Worm (Caenorhabditis elegans) whole organism, L1 larva: Measurements from ENCODE around the gene pri-1.

ENCODE experiments used
- C34B4.2 ChIP-seq: sonication (generic microtip); optimal IDR thresholded peaks from 2 replicates; lab custom pipeline; 2017; ENCODE audit warnings: mild to moderate bottlenecking, missing genetic modification characterization, missing compliant biosample characterization
- F16B12.6 ChIP-seq: fragments of 150-350 bp; optimal IDR thresholded peaks from 2 replicates; lab custom pipeline; 2014; ENCODE audit warnings: missing biosample characterization, missing genetic modification characterization
- aha-1 ChIP-seq: fragments of 150-350 bp; optimal IDR thresholded peaks from 2 replicates; lab custom pipeline; 2014; ENCODE audit warnings: missing biosample characterization, missing genetic modification characterization
- alr-1 ChIP-seq: fragments of 200-800 bp; sonication (Bioruptor generic); optimal IDR thresholded peaks from 2 replicates; lab custom pipeline; 2018; ENCODE audit warnings: borderline replicate concordance, mild to moderate bottlenecking, missing genetic modification characterization, missing compliant biosample characterization
- ceh-90 ChIP-seq: sonication (generic microtip); optimal IDR thresholded peaks from 2 replicates; lab custom pipeline; 2016; ENCODE audit warnings: missing genetic modification characterization, missing compliant biosample characterization
- dpl-1 ChIP-seq, 3 experiments: fragments of 150-350 bp in 2 of 3; sonication (generic microtip) in 1 of 3; optimal IDR thresholded peaks; 2 replicates each; lab custom pipeline; 2014 to 2017; ENCODE audit warnings: missing biosample characterization in 3 of 3, missing genetic modification characterization in 3 of 3, missing genetic modification reagents in 3 of 3
- dsc-1 ChIP-seq: sonication (generic microtip); optimal IDR thresholded peaks from 2 replicates; lab custom pipeline; 2016; ENCODE audit warnings: mild to moderate bottlenecking, missing genetic modification characterization, missing compliant biosample characterization
- efl-1 ChIP-seq, 4 experiments: fragments of 150-350 bp; optimal IDR thresholded peaks in 3 of 4; peaks in 1 of 4; 1 replicate in 1 of 4; 2 replicates in 3 of 4; lab custom pipeline; 2014; ENCODE audit warnings: missing biosample characterization in 2 of 4, missing genetic modification characterization in 2 of 4, missing genetic modification reagents in 2 of 4
- fkh-4 ChIP-seq: sonication (generic microtip); optimal IDR thresholded peaks from 2 replicates; lab custom pipeline; 2016; ENCODE audit warnings: missing compliant biosample characterization, missing genetic modification characterization, borderline replicate concordance
- fkh-8 ChIP-seq: sonication (generic microtip); optimal IDR thresholded peaks from 2 replicates; lab custom pipeline; 2016; ENCODE audit warnings: mild to moderate bottlenecking, missing genetic modification characterization, missing compliant biosample characterization
- hpl-2 ChIP-seq: fragments of 150-350 bp; optimal IDR thresholded peaks from 2 replicates; lab custom pipeline; 2014; ENCODE audit warnings: missing biosample characterization, missing genetic modification reagents, missing genetic modification characterization
- irx-1 ChIP-seq: sonication (generic microtip); optimal IDR thresholded peaks from 2 replicates; lab custom pipeline; 2016; ENCODE audit warnings: missing genetic modification characterization, missing compliant biosample characterization
- isw-1 ChIP-seq: fragments of 200-800 bp; sonication (Bioruptor generic); IDR thresholded peaks from 2 replicates; pipeline ENCODE4 v1.3.6; 2022; ENCODE audit warnings: missing genetic modification characterization, missing compliant biosample characterization
- lin-14 ChIP-seq: fragments of 200-800 bp; sonication (Bioruptor generic); optimal IDR thresholded peaks from 2 replicates; lab custom pipeline; 2018; ENCODE audit warnings: mild to moderate bottlenecking, missing genetic modification characterization, moderate library complexity, missing compliant biosample characterization
- lin-35 ChIP-seq, 2 experiments: fragments of 150-350 bp; optimal IDR thresholded peaks; 2 replicates each; lab custom pipeline; 2014; ENCODE audit warnings: missing biosample characterization in 2 of 2, missing genetic modification characterization in 2 of 2, missing genetic modification reagents in 2 of 2
- mdl-1 ChIP-seq, 2 experiments: fragments of 150-350 bp; optimal IDR thresholded peaks; 2 replicates each; lab custom pipeline; 2014 to 2017; ENCODE audit warnings: missing biosample characterization in 2 of 2, missing genetic modification characterization in 2 of 2, inconsistent platforms in 1 of 2
- mef-2 ChIP-seq: fragments of 150-350 bp; optimal IDR thresholded peaks from 2 replicates; lab custom pipeline; 2014; ENCODE audit warnings: missing biosample characterization, missing genetic modification characterization
- mep-1 ChIP-seq: fragments of 150-350 bp; optimal IDR thresholded peaks from 2 replicates; lab custom pipeline; 2014; ENCODE audit warnings: missing biosample characterization, missing genetic modification characterization
- nhr-11 ChIP-seq: fragments of 150-350 bp; optimal IDR thresholded peaks from 2 replicates; lab custom pipeline; 2014; ENCODE audit warnings: missing biosample characterization, missing genetic modification characterization
- nhr-12 ChIP-seq: sonication (generic microtip); optimal IDR thresholded peaks from 2 replicates; lab custom pipeline; 2017; ENCODE audit warnings: missing biosample characterization, missing genetic modification characterization
- nhr-19 ChIP-seq: fragments of 200-800 bp; sonication (Bioruptor generic); conservative IDR thresholded peaks from 2 replicates; pipeline ENCODE4 v1.3.6; 2022; ENCODE audit warnings: missing genetic modification characterization, missing compliant biosample characterization
- nhr-20 ChIP-seq: sonication (generic microtip); optimal IDR thresholded peaks from 2 replicates; lab custom pipeline; 2016; ENCODE audit warnings: mild to moderate bottlenecking, missing genetic modification characterization, missing compliant biosample characterization
- nhr-71 ChIP-seq: sonication (generic microtip); optimal IDR thresholded peaks from 2 replicates; lab custom pipeline; 2016; ENCODE audit warnings: mild to moderate bottlenecking, missing genetic modification characterization, moderate library complexity, missing compliant biosample characterization
- nhr-77 ChIP-seq: fragments of 150-350 bp; optimal IDR thresholded peaks from 2 replicates; lab custom pipeline; 2014; ENCODE audit warnings: missing biosample characterization, missing genetic modification characterization
- nhr-84 ChIP-seq: sonication (generic microtip); optimal IDR thresholded peaks from 2 replicates; lab custom pipeline; 2017; ENCODE audit warnings: missing biosample characterization, missing genetic modification characterization
- nhr-85 ChIP-seq: sonication (generic microtip); peaks from one replicate; lab custom pipeline; 2016; ENCODE audit warnings: missing genetic modification characterization, inconsistent platforms, missing compliant biosample characterization
- pax-3 ChIP-seq: fragments of 200-800 bp; sonication (Bioruptor generic); optimal IDR thresholded peaks from 2 replicates; lab custom pipeline; 2018; ENCODE audit warnings: mild to moderate bottlenecking, missing genetic modification characterization, moderate library complexity, missing compliant biosample characterization
- rnt-1 ChIP-seq: sonication (generic microtip); optimal IDR thresholded peaks from 2 replicates; lab custom pipeline; 2016; ENCODE audit warnings: mild to moderate bottlenecking, missing genetic modification characterization, moderate library complexity, missing compliant biosample characterization
- swsn-7 ChIP-seq: sonication (generic microtip); optimal IDR thresholded peaks from 2 replicates; lab custom pipeline; 2016; ENCODE audit warnings: missing genetic modification characterization, missing compliant biosample characterization
- tbx-2 ChIP-seq: sonication (generic microtip); optimal IDR thresholded peaks from 2 replicates; lab custom pipeline; 2016; ENCODE audit warnings: missing genetic modification characterization, missing compliant biosample characterization
- tlp-1 ChIP-seq: fragments of 150-350 bp; optimal IDR thresholded peaks from 2 replicates; lab custom pipeline; 2014; ENCODE audit warnings: missing biosample characterization, missing genetic modification characterization
- unc-62 ChIP-seq: fragments of 150-350 bp; optimal IDR thresholded peaks from 2 replicates; lab custom pipeline; 2014; ENCODE audit warnings: missing biosample characterization, missing genetic modification reagents, missing genetic modification characterization
- unc-86 ChIP-seq: sonication (generic microtip); optimal IDR thresholded peaks from 2 replicates; lab custom pipeline; 2016; ENCODE audit warnings: missing genetic modification characterization, missing compliant biosample characterization
- vab-15 ChIP-seq: sonication (generic microtip); optimal IDR thresholded peaks from 2 replicates; lab custom pipeline; 2017; ENCODE audit warnings: missing genotype, mild to moderate bottlenecking, missing genetic modification characterization, missing compliant biosample characterization
- zag-1 ChIP-seq: fragments of 150-350 bp; optimal IDR thresholded peaks from 2 replicates; lab custom pipeline; 2014; ENCODE audit warnings: missing biosample characterization, missing genetic modification characterization
- ztf-11 ChIP-seq, 2 experiments: sonication (generic microtip); optimal IDR thresholded peaks; 2 replicates each; lab custom pipeline; 2016 to 2017; ENCODE audit warnings: missing genetic modification characterization in 2 of 2, missing biosample characterization in 1 of 2, missing compliant biosample characterization in 1 of 2

Gene pri-1

ce11 chrIII:9662266-9662959 is 48.3 kb upstream of the pri-1 start:
- TF ChIP-seq mep-1 = peak; percentile 1
- TF ChIP-seq mef-2 (tag; lab: Kevin White, UChicago) = no peak
- TF ChIP-seq rnt-1 (tag; lab: Kevin White, UChicago) = peak; percentile 62
- peak; percentile 70 for TF ChIP-seq nhr-20 (tag; lab: Kevin White, UChicago)
- TF ChIP-seq zag-1 (tag; lab: Kevin White, UChicago) = no peak
- TF ChIP-seq nhr-85 (tag; lab: Kevin White, UChicago) = peak; percentile 48
- TF ChIP-seq lin-14 (GFP tag; lab: Kevin White, UChicago) = peak; percentile 68
- peak; percentile 54 for TF ChIP-seq nhr-71 (tag; lab: Kevin White, UChicago)
- TF ChIP-seq nhr-19 = peak; percentile 40
- no peak for TF ChIP-seq nhr-11
- TF ChIP-seq, all 84 proteins: peak for 7

ce11 chrIII:9661119-9661518 is 47.0 kb upstream of the pri-1 start:
- TF ChIP-seq lin-14 (GFP tag; lab: Kevin White, UChicago) (peak; percentile 30), nhr-19 (peak; percentile 56), efl-1 (optimal IDR thresholded peaks at IDR 0.05; lab: Kevin White, UChicago) (no peak), efl-1 (GFP tag; optimal IDR thresholded peaks at IDR 0.05 in 1 of 2; lab: Kevin White, UChicago) (peak in 1 of 2 experiments; percentile 38), nhr-85 (tag; lab: Kevin White, UChicago) (peak; percentile 39), nhr-84 (tag; lab: Kevin White, UChicago) (no peak), dpl-1 (GFP tag; optimal IDR thresholded peaks at IDR 0.05; lab: Kevin White, UChicago) (no peak), nhr-71 (tag; lab: Kevin White, UChicago) (no peak), dsc-1 (peak; percentile 28), nhr-20 (tag; lab: Kevin White, UChicago) (peak; percentile 24)

DNA sequence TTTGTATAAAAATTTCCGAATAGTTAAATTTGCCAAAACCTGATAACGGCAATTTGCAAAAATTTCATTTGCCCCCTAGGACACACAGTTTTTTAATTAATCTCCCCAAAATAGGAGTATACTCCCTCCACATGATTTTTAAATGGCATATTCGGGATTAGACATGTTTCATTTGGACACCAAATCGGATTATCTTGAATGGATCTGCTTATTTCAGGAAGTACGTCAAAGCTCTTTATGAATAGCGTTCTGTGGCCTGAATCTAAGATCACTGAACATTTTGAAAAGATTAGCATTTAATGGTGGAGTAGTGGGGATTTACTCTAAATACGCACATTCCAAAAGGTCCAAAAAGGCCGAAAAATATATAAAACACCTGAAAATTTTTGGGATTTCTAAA is 44.5 kb upstream of the pri-1 start:
- TF ChIP-seq dsc-1 = peak; percentile 94
- TF ChIP-seq zag-1 (tag; lab: Kevin White, UChicago) = no peak
- TF ChIP-seq pax-3 = peak; percentile 53
- no peak for TF ChIP-seq ztf-11 (tag; optimal IDR thresholded peaks at IDR 0.05; lab: Kevin White, UChicago)
- TF ChIP-seq mef-2 (tag; lab: Kevin White, UChicago) = no peak
- no peak for TF ChIP-seq nhr-77 (tag; lab: Kevin White, UChicago)
- peak; percentile 30 for TF ChIP-seq fkh-8 (tag; lab: Kevin White, UChicago)
- TF ChIP-seq mdl-1 (tag; optimal IDR thresholded peaks at IDR 0.05; lab: Kevin White, UChicago) = no peak
- no peak for TF ChIP-seq ceh-90 (tag; lab: Kevin White, UChicago)
- no peak for TF ChIP-seq nhr-71 (tag; lab: Kevin White, UChicago)
- no peak for TF ChIP-seq isw-1 (GFP tag; lab: Robert Waterston, UW)
- no peak for TF ChIP-seq swsn-7
- TF ChIP-seq alr-1 (tag; lab: Kevin White, UChicago) = no peak
- no peak for TF ChIP-seq unc-86
- no peak for TF ChIP-seq C34B4.2

- TF ChIP-seq F16B12.6 = no peak
Observed at ce11 chrIII:9655802-9656201, 41.7 kb upstream of the pri-1 start, which contains the start of gene C15H7.4. Gene C15H7.4, minus strand, starts transcription at chrIII:9655902.

DNA sequence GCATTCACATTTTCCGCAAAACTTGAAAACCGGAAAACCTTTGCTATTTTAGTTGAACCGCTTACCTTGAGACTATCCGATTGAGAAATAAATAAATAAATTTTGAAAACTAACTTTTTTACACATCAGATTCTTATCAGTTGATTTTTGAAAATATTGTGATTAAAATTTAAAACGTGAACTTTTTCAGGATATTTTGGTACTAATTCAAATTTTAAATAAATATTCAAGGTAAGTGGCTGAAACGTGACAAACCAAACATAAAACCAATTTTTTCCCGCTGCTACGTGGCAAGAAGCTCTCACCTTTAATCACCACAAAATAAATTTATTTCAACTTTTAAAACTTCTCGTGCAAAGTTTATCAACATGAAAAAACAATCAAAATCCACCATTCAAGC is 37.8 kb upstream of the pri-1 start, which contains the start of gene C15H7.3:
Gene C15H7.3, minus strand, starts transcription at position 101 of the 400 bp plus-strand sequence.
- TF ChIP-seq tlp-1 (tag; lab: Kevin White, UChicago) (no peak), hpl-2 (GFP tag; lab: Kevin White, UChicago) (no peak), unc-62 (GFP tag; lab: Kevin White, UChicago) (no peak), irx-1 (tag; lab: Kevin White, UChicago) (no peak), lin-14 (GFP tag; lab: Kevin White, UChicago) (no peak), nhr-12 (tag; lab: Kevin White, UChicago) (no peak), vab-15 (tag; lab: Kevin White, UChicago) (no peak), aha-1 (tag; lab: Kevin White, UChicago) (no peak), fkh-4 (tag; lab: Kevin White, UChicago) (no peak), tbx-2 (tag; lab: Kevin White, UChicago) (no peak), lin-35 (GFP tag; optimal IDR thresholded peaks at IDR 0.05; lab: Kevin White, UChicago) (no peak)
